Fruit fly (Drosophila melanogaster) whole organism, prepupa: ENCODE results near the gene CG9541.

Experiments
- Blimp-1 ChIP-seq: fragments of 200-800 bp; sonication (Bioruptor generic); optimal IDR thresholded peaks from 3 replicates; lab custom pipeline; 2017; ENCODE audit warnings: missing biosample characterization, missing genetic modification characterization, mild to moderate bottlenecking, moderate library complexity, missing genetic modification reagents
- CG11762 ChIP-seq: fragments of 200-800 bp; sonication (Bioruptor generic); optimal IDR thresholded peaks from 3 replicates; lab custom pipeline; 2016; ENCODE audit warnings: missing biosample characterization, missing genetic modification characterization; ENCODE audit not compliant: insufficient read depth
- CG32006 ChIP-seq: fragments of 200-800 bp; sonication (Bioruptor generic); optimal IDR thresholded peaks from 3 replicates; lab custom pipeline; 2017; ENCODE audit warnings: missing biosample characterization, mild to moderate bottlenecking, missing genetic modification characterization
- CG8632 ChIP-seq: fragments of 200-800 bp; sonication (Bioruptor generic); optimal IDR thresholded peaks from 3 replicates; lab custom pipeline; 2016; ENCODE audit warnings: missing biosample characterization, missing genetic modification characterization
- Gug ChIP-seq: fragments of 200-800 bp; sonication (Bioruptor generic); IDR thresholded peaks from 2 replicates; pipeline ENCODE4 v1.3.6; 2022; ENCODE audit warnings: missing biosample characterization, missing genetic modification characterization
- Met ChIP-seq: fragments of 200-800 bp; sonication (Bioruptor generic); optimal IDR thresholded peaks from 3 replicates; lab custom pipeline; 2016; ENCODE audit warnings: missing biosample characterization, missing genetic modification characterization
- Sox102F ChIP-seq: fragments of 200-800 bp; sonication (Bioruptor generic); optimal IDR thresholded peaks from 2 replicates; lab custom pipeline; 2016; ENCODE audit warnings: missing biosample characterization, mild to moderate bottlenecking, missing genetic modification characterization
- esn ChIP-seq: fragments of 200-800 bp; sonication (Bioruptor generic); optimal IDR thresholded peaks from 2 replicates; lab custom pipeline; 2016; ENCODE audit warnings: missing biosample characterization, mild to moderate bottlenecking, missing genetic modification characterization, moderate library complexity
- fd85E ChIP-seq: fragments of 200-800 bp; sonication (Bioruptor generic); optimal IDR thresholded peaks from 3 replicates; lab custom pipeline; 2016; ENCODE audit warnings: missing biosample characterization, missing genetic modification characterization
- topi ChIP-seq: fragments of 200-800 bp; sonication (Bioruptor generic); optimal IDR thresholded peaks from 3 replicates; lab custom pipeline; 2016; ENCODE audit warnings: missing biosample characterization, missing genetic modification characterization

dm6 chr2L:8959001-8959461 lies 16.2 kb downstream of the CG9541 start, which contains the start of gene CG31886:
- TF ChIP-seq topi (GFP tag; lab: Kevin White, UChicago) (no peak), Sox102F (GFP tag; lab: Kevin White, UChicago) (no peak), fd85E (no peak), Blimp-1 (GFP tag; lab: Kevin White, UChicago) (no peak), CG8632 (GFP tag; lab: Kevin White, UChicago) (no peak), esn (GFP tag; lab: Kevin White, UChicago) (no peak), CG11762 (GFP tag; lab: Kevin White, UChicago) (no peak), Gug (no peak; the same call in 1 of the 2 replicates), CG32006 (GFP tag; lab: Kevin White, UChicago) (peak; percentile 75), Met (no peak)
